Fruit fly (Drosophila melanogaster) whole organism, embryonic: ENCODE data around the gene CG34160.

Experiments
- Abd-B ChIP-seq: fragments of 200-800 bp; sonication (Bioruptor generic); optimal IDR thresholded peaks from 2 replicates; lab custom pipeline; 2018; ENCODE audit warnings: missing biosample characterization, mild to moderate bottlenecking, missing genetic modification characterization, moderate library complexity
- Atf6 ChIP-seq: fragments of 200-800 bp; sonication (Bioruptor generic); IDR thresholded peaks from 2 replicates; pipeline ENCODE4 v1.3.6; 2022; ENCODE audit warnings: missing biosample characterization, missing genetic modification characterization
- Awh ChIP-seq: fragments of 200-800 bp; sonication (Bioruptor generic); IDR thresholded peaks from 2 replicates; pipeline ENCODE4, ENCODE4 v1.3.6; 2022; ENCODE audit warnings: missing biosample characterization, missing genetic modification characterization
- B-H2 ChIP-seq: fragments of 200-800 bp; sonication (Bioruptor generic); optimal IDR thresholded peaks from 2 replicates; lab custom pipeline; 2018; ENCODE audit warnings: missing biosample characterization, mild to moderate bottlenecking, missing genetic modification characterization
- CG11247 ChIP-seq: fragments of 200-800 bp; sonication (Bioruptor generic); IDR thresholded peaks from 2 replicates; pipeline ENCODE4 v1.3.6; 2022; ENCODE audit warnings: missing biosample characterization, missing genetic modification characterization
- CG12155 ChIP-seq: fragments of 200-800 bp; sonication (Bioruptor generic); optimal IDR thresholded peaks from 3 replicates; lab custom pipeline; 2016; ENCODE audit warnings: missing biosample characterization, missing genetic modification characterization
- CG12299 ChIP-seq: fragments of 200-800 bp; sonication (Bioruptor generic); optimal IDR thresholded peaks from 2 replicates; lab custom pipeline; 2018; ENCODE audit warnings: missing biosample characterization, mild to moderate bottlenecking, missing genetic modification characterization
- CG1233 ChIP-seq: fragments of 200-800 bp; sonication (Bioruptor generic); optimal IDR thresholded peaks from 4 replicates; lab custom pipeline; 2018; ENCODE audit warnings: missing biosample characterization, mild to moderate bottlenecking, missing genetic modification characterization
- CG13123 ChIP-seq: fragments of 200-800 bp; sonication (Bioruptor generic); optimal IDR thresholded peaks from 2 replicates; lab custom pipeline; 2016; ENCODE audit warnings: missing biosample characterization, missing genetic modification characterization
- CG14965 ChIP-seq: fragments of 200-800 bp; sonication (Bioruptor generic); optimal IDR thresholded peaks from 2 replicates; lab custom pipeline; 2016; ENCODE audit warnings: missing biosample characterization, missing genetic modification characterization, borderline replicate concordance
- CG1602 ChIP-seq: fragments of 200-800 bp; sonication (Bioruptor generic); optimal IDR thresholded peaks from 3 replicates; lab custom pipeline; 2016; ENCODE audit warnings: missing biosample characterization, missing genetic modification characterization
- CG16815 ChIP-seq: fragments of 200-800 bp; sonication (Bioruptor generic); optimal IDR thresholded peaks from 3 replicates; lab custom pipeline; 2017; ENCODE audit warnings: missing biosample characterization, mild to moderate bottlenecking, missing genetic modification characterization
- CG16863 ChIP-seq: fragments of 200-800 bp; sonication (Bioruptor generic); optimal IDR thresholded peaks from 3 replicates; lab custom pipeline; 2016; ENCODE audit warnings: missing biosample characterization, missing genetic modification characterization
- CG18476 ChIP-seq: fragments of 200-800 bp; sonication (Bioruptor generic); optimal IDR thresholded peaks from 2 replicates; lab custom pipeline; 2016; ENCODE audit warnings: missing biosample characterization, mild to moderate bottlenecking, missing genetic modification characterization
- CG18599 ChIP-seq: fragments of 200-800 bp; sonication (Bioruptor generic); optimal IDR thresholded peaks from 3 replicates; lab custom pipeline; 2017; ENCODE audit warnings: missing biosample characterization, missing genetic modification characterization, mild to moderate bottlenecking, moderate library complexity, missing genetic modification reagents
- CG2202 ChIP-seq: fragments of 200-800 bp; sonication (Bioruptor generic); optimal IDR thresholded peaks from 2 replicates; lab custom pipeline; 2018; ENCODE audit warnings: missing biosample characterization, mild to moderate bottlenecking, missing genetic modification characterization
- CG4854 ChIP-seq: fragments of 200-800 bp; sonication (Bioruptor generic); optimal IDR thresholded peaks from 2 replicates; lab custom pipeline; 2016; ENCODE audit warnings: missing biosample characterization, missing genetic modification characterization, inconsistent platforms
- CG7372 ChIP-seq: fragments of 200-800 bp; sonication (Bioruptor generic); IDR thresholded peaks from 2 replicates; pipeline ENCODE4 v1.3.6; 2022; ENCODE audit warnings: missing biosample characterization, missing genetic modification characterization
- CG8089 ChIP-seq: fragments of 200-800 bp; sonication (Bioruptor generic); optimal IDR thresholded peaks from 3 replicates; lab custom pipeline; 2016; ENCODE audit warnings: missing biosample characterization, missing genetic modification characterization
- CkIIα-i1 ChIP-seq: fragments of 200-800 bp; sonication (Bioruptor generic); IDR thresholded peaks from 2 replicates; pipeline ENCODE4 v1.3.6; 2022; ENCODE audit warnings: missing biosample characterization, missing genetic modification characterization
- Dip2 ChIP-seq: fragments of 200-800 bp; sonication (Bioruptor generic); IDR thresholded peaks from 2 replicates; pipeline ENCODE4 v1.3.6; 2022; ENCODE audit warnings: missing biosample characterization, missing genetic modification characterization
- ERR ChIP-seq: fragments of 200-800 bp; sonication (Bioruptor generic); optimal IDR thresholded peaks from 2 replicates; lab custom pipeline; 2016; ENCODE audit warnings: missing biosample characterization, missing genetic modification characterization
- HHEX ChIP-seq: fragments of 200-800 bp; sonication (Bioruptor generic); optimal IDR thresholded peaks from 3 replicates; lab custom pipeline; 2017; ENCODE audit warnings: missing biosample characterization, mild to moderate bottlenecking, missing genetic modification characterization, missing genetic modification reagents
- HLH4C ChIP-seq: fragments of 200-800 bp; sonication (Bioruptor generic); IDR thresholded peaks from 3 replicates; pipeline ENCODE4 v1.3.6; 2022; ENCODE audit warnings: missing biosample characterization, missing genetic modification characterization; ENCODE audit not compliant: partially characterized antibody
- HmgZ ChIP-seq: fragments of 200-800 bp; sonication (Bioruptor generic); optimal IDR thresholded peaks from 2 replicates; lab custom pipeline; 2018; ENCODE audit warnings: missing biosample characterization, mild to moderate bottlenecking, missing genetic modification characterization
- Hmr ChIP-seq: fragments of 200-800 bp; sonication (Bioruptor generic); optimal IDR thresholded peaks from 3 replicates; lab custom pipeline; 2017; ENCODE audit warnings: mild to moderate bottlenecking, missing biosample characterization, missing genetic modification reagents, missing genetic modification characterization
- Lim3 ChIP-seq: fragments of 200-800 bp; sonication (Bioruptor generic); IDR thresholded peaks from 2 replicates; pipeline ENCODE4 v1.3.6; 2022; ENCODE audit warnings: missing biosample characterization, missing genetic modification characterization
- Med ChIP-seq: fragments of 200-800 bp; sonication (Bioruptor generic); peaks from one replicate; lab custom pipeline; 2016; ENCODE audit warnings: missing biosample characterization, missing genetic modification characterization, mild to moderate bottlenecking, inconsistent platforms, moderate library complexity
- NK7.1 ChIP-seq: fragments of 200-800 bp; sonication (Bioruptor generic); optimal IDR thresholded peaks from 3 replicates; lab custom pipeline; 2016; ENCODE audit warnings: missing biosample characterization, missing genetic modification characterization
- Poxn ChIP-seq: fragments of 200-800 bp; sonication (Bioruptor generic); IDR thresholded peaks from 2 replicates; pipeline ENCODE4 v1.3.6; 2022; ENCODE audit warnings: missing biosample characterization, missing genetic modification characterization
- Rfx ChIP-seq: fragments of 200-800 bp; sonication (Bioruptor generic); IDR thresholded peaks from 2 replicates; pipeline ENCODE4 v1.3.6; 2022; ENCODE audit warnings: missing biosample characterization, missing genetic modification characterization
- Side ChIP-seq: fragments of 200-800 bp; sonication (Bioruptor generic); optimal IDR thresholded peaks from 2 replicates; lab custom pipeline; 2016; ENCODE audit warnings: missing biosample characterization, missing genetic modification characterization
- Spps ChIP-seq: fragments of 200-800 bp; sonication (Bioruptor generic); optimal IDR thresholded peaks from 2 replicates; lab custom pipeline; 2018; ENCODE audit warnings: missing biosample characterization, mild to moderate bottlenecking, missing genetic modification characterization
- Vsx1 ChIP-seq: fragments of 200-800 bp; sonication (Bioruptor generic); optimal IDR thresholded peaks from 2 replicates; lab custom pipeline; 2017; ENCODE audit warnings: missing biosample characterization, mild to moderate bottlenecking, missing genetic modification characterization, missing genetic modification reagents
- bowl ChIP-seq: fragments of 200-800 bp; sonication (Bioruptor generic); IDR thresholded peaks from 2 replicates; pipeline ENCODE4 v1.3.6; 2022; ENCODE audit warnings: missing biosample characterization, missing genetic modification characterization
- dan ChIP-seq: fragments of 200-800 bp; sonication (Bioruptor generic); IDR thresholded peaks from 2 replicates; pipeline ENCODE4 v1.3.6; 2022; ENCODE audit warnings: missing biosample characterization, missing genetic modification characterization
- dpn ChIP-seq, 2 experiments: fragments of 200-800 bp; sonication (Bioruptor generic); optimal IDR thresholded peaks; 3 replicates each; lab custom pipeline; 2016; ENCODE audit warnings: missing biosample characterization in 2 of 2, missing genetic modification characterization in 2 of 2
- emc ChIP-seq: fragments of 200-800 bp; sonication (Bioruptor generic); optimal IDR thresholded peaks from 2 replicates; lab custom pipeline; 2016; ENCODE audit warnings: missing biosample characterization, missing genetic modification characterization
- gem ChIP-seq: fragments of 200-800 bp; sonication (Bioruptor generic); optimal IDR thresholded peaks from 2 replicates; lab custom pipeline; 2019; ENCODE audit warnings: missing biosample characterization, mild to moderate bottlenecking, missing genetic modification characterization, moderate library complexity
- grau ChIP-seq: fragments of 200-800 bp; optimal IDR thresholded peaks from 3 replicates; lab custom pipeline; 2019; ENCODE audit warnings: missing biosample characterization, mild to moderate bottlenecking, missing genetic modification characterization, moderate library complexity
- gsb ChIP-seq: fragments of 200-800 bp; sonication (Bioruptor generic); IDR thresholded peaks from 2 replicates; pipeline ENCODE4 v1.3.6; 2022; ENCODE audit warnings: missing biosample characterization, missing genetic modification characterization
- her ChIP-seq: fragments of 200-800 bp; sonication (Bioruptor generic); optimal IDR thresholded peaks from 2 replicates; lab custom pipeline; 2016; ENCODE audit warnings: missing biosample characterization, missing genetic modification characterization
- lbe ChIP-seq: fragments of 200-800 bp; sonication (Bioruptor generic); optimal IDR thresholded peaks from 2 replicates; lab custom pipeline; 2016; ENCODE audit warnings: missing biosample characterization, mild to moderate bottlenecking, missing genetic modification characterization
- lola ChIP-seq, 3 experiments: fragments of >200 bp in 2 of 3; fragments of 200-800 bp in 1 of 3; sonication (Bioruptor generic) in 1 of 3; optimal IDR thresholded peaks; 2 replicates each; lab custom pipeline; 2017 to 2019; ENCODE audit warnings: missing biosample characterization in 3 of 3, missing genetic modification characterization in 3 of 3, mild to moderate bottlenecking in 1 of 3, moderate library complexity in 1 of 3
- nerfin-1 ChIP-seq: fragments of 200-800 bp; sonication (Bioruptor generic); optimal IDR thresholded peaks from 3 replicates; lab custom pipeline; 2019; ENCODE audit warnings: missing biosample characterization, mild to moderate bottlenecking, missing genetic modification characterization, moderate library complexity
- pros ChIP-seq: fragments of 200-800 bp; sonication (Bioruptor generic); optimal IDR thresholded peaks from 3 replicates; lab custom pipeline; 2019; ENCODE audit warnings: missing biosample characterization, mild to moderate bottlenecking, missing genetic modification characterization, moderate library complexity
- ranshi ChIP-seq: fragments of 200-800 bp; sonication (Bioruptor generic); IDR thresholded peaks from 2 replicates; pipeline ENCODE4 v1.3.6; 2022; ENCODE audit warnings: missing biosample characterization, missing genetic modification characterization
- sob ChIP-seq: fragments of 200-800 bp; sonication (Bioruptor generic); IDR thresholded peaks from 2 replicates; pipeline ENCODE4 v1.3.6; 2022; ENCODE audit warnings: missing biosample characterization, missing genetic modification characterization
- trh ChIP-seq: fragments of 200-800 bp; sonication (Bioruptor generic); optimal IDR thresholded peaks from 2 replicates; lab custom pipeline; 2016; ENCODE audit warnings: missing biosample characterization, missing genetic modification characterization
- zen2 ChIP-seq: fragments of 200-800 bp; sonication (Bioruptor generic); IDR thresholded peaks from 3 replicates; pipeline ENCODE4 v1.3.6; 2022; ENCODE audit warnings: missing biosample characterization, missing genetic modification characterization; ENCODE audit not compliant: partially characterized antibody
- zf30C ChIP-seq: fragments of 200-800 bp; sonication (Bioruptor generic); optimal IDR thresholded peaks from 3 replicates; lab custom pipeline; 2018; ENCODE audit warnings: missing biosample characterization, mild to moderate bottlenecking, missing genetic modification characterization

Gene CG34160

dm6 chr2L:10552807-10553206 lies 26.7 kb upstream of the CG34160 start (continued):
- TF ChIP-seq Poxn (GFP tag; lab: Robert Waterston, UW), result no peak
- TF ChIP-seq zf30C (GFP tag; lab: Kevin White, UChicago), result no peak
- peak; percentile 30 for TF ChIP-seq HmgZ (tag; lab: Kevin White, UChicago)
- TF ChIP-seq B-H2 (GFP tag; lab: Kevin White, UChicago), result no peak
- TF ChIP-seq ERR (GFP tag; lab: Kevin White, UChicago), result no peak
- peak; percentile 18 for TF ChIP-seq CG18599 (GFP tag; lab: Kevin White, UChicago)
- no peak for TF ChIP-seq CG12155
- peak; percentile 24 for TF ChIP-seq nerfin-1 (tag; lab: Kevin White, UChicago)
- TF ChIP-seq zen2 (GFP tag; lab: Robert Waterston, UW), result no peak
- peak; percentile 33 for TF ChIP-seq CG1602 (GFP tag; lab: Kevin White, UChicago)
- TF ChIP-seq CG16815 (GFP tag; lab: Kevin White, UChicago), result no peak
- no peak for TF ChIP-seq CG16863
- TF ChIP-seq CG2202 (tag; lab: Kevin White, UChicago), result peak; percentile 77
- TF ChIP-seq Rfx (GFP tag; lab: Robert Waterston, UW), result peak; percentile 52; the same call in 1 of the 2 replicates
- TF ChIP-seq lola (GFP tag; optimal IDR thresholded peaks at IDR 0.05; lab: Kevin White, UChicago), result peak in 1 of 3 experiments; percentile 55
- no peak for TF ChIP-seq CG7372 (GFP tag; lab: Robert Waterston, UW)
- TF ChIP-seq CkIIα-i1 (GFP tag; lab: Robert Waterston, UW), result no peak
- TF ChIP-seq CG18476 (GFP tag; lab: Kevin White, UChicago), result no peak
- peak; percentile 28 for TF ChIP-seq CG13123 (GFP tag; lab: Kevin White, UChicago)
- TF ChIP-seq ranshi (GFP tag; lab: Robert Waterston, UW), result peak; percentile 49; the same call in 1 of the 2 replicates
- no peak for TF ChIP-seq Abd-B (GFP tag; lab: Kevin White, UChicago)
- TF ChIP-seq CG12299 (tag; lab: Kevin White, UChicago), result no peak
- no peak for TF ChIP-seq NK7.1 (GFP tag; lab: Kevin White, UChicago)
- TF ChIP-seq Awh (GFP tag; lab: Robert Waterston, UW), result 0 out of 2 replicates have a peak, but pooled peaks have one; percentile 25
- TF ChIP-seq gsb (GFP tag; lab: Robert Waterston, UW), result no peak
- peak; percentile 54 for TF ChIP-seq gem (tag; lab: Kevin White, UChicago)
- TF ChIP-seq Med, result peak; percentile 80
- TF ChIP-seq CG14965 (GFP tag; lab: Kevin White, UChicago), result no peak
- TF ChIP-seq Atf6 (GFP tag; lab: Robert Waterston, UW), result 0 out of 2 replicates have a peak, but pooled peaks have one; percentile 28
- TF ChIP-seq Hmr, result peak; percentile 8
- no peak for TF ChIP-seq her (GFP tag; lab: Kevin White, UChicago)
- TF ChIP-seq grau (tag; lab: Kevin White, UChicago), result no peak
- TF ChIP-seq HLH4C (GFP tag; lab: Robert Waterston, UW), result no peak
- TF ChIP-seq CG1233 (GFP tag; lab: Kevin White, UChicago), result peak; percentile 66
- TF ChIP-seq dan, result no peak
- TF ChIP-seq CG8089 (GFP tag; lab: Kevin White, UChicago), result peak; percentile 11
- TF ChIP-seq Spps, result peak; percentile 7
- TF ChIP-seq Vsx1, result peak; percentile 58
- TF ChIP-seq bowl, result no peak
- TF ChIP-seq Lim3 (GFP tag; lab: Robert Waterston, UW), result peak; percentile 18; the same call in 1 of the 2 replicates
- no peak for TF ChIP-seq trh
- TF ChIP-seq sob, result peak; percentile 58; the same call in 1 of the 2 replicates
- no peak for TF ChIP-seq Dip2
- TF ChIP-seq pros, result peak; percentile 64
- peak; percentile 4 for TF ChIP-seq Side (GFP tag; lab: Kevin White, UChicago)
- peak; percentile 4 for TF ChIP-seq lbe (GFP tag; lab: Kevin White, UChicago)
- no peak for TF ChIP-seq emc (GFP tag; lab: Kevin White, UChicago)
- no peak for TF ChIP-seq CG11247 (GFP tag; lab: Robert Waterston, UW)
- no peak for TF ChIP-seq CG4854
- TF ChIP-seq HHEX (GFP tag; lab: Kevin White, UChicago), result peak; percentile 48
- TF ChIP-seq dpn (GFP tag; optimal IDR thresholded peaks at IDR 0.05; lab: Kevin White, UChicago), result peak in 1 of 2 experiments; percentile 4
